Worm (Caenorhabditis elegans) whole organism, L1 larva: Measurements from ENCODE around the gene C01G12.5.

Experiments
- aha-1 ChIP-seq: fragments of 150-350 bp; optimal IDR thresholded peaks from 2 replicates; lab custom pipeline; 2014; ENCODE audit warnings: missing biosample characterization, missing genetic modification characterization
- dpl-1 ChIP-seq, 3 experiments: fragments of 150-350 bp in 2 of 3; sonication (generic microtip) in 1 of 3; optimal IDR thresholded peaks; 2 replicates each; lab custom pipeline; 2014 to 2017; ENCODE audit warnings: missing biosample characterization in 3 of 3, missing genetic modification characterization in 3 of 3, missing genetic modification reagents in 3 of 3
- elt-2 ChIP-seq: sonication (generic microtip); optimal IDR thresholded peaks from 2 replicates; lab custom pipeline; 2016; ENCODE audit warnings: missing genetic modification characterization, mild to moderate bottlenecking, inconsistent platforms, missing compliant biosample characterization, missing genetic modification reagents
- fkh-10 ChIP-seq: sonication (generic microtip); optimal IDR thresholded peaks from 2 replicates; lab custom pipeline; 2017; ENCODE audit warnings: missing biosample characterization, missing genetic modification reagents, missing genetic modification characterization
- mdl-1 ChIP-seq, 2 experiments: fragments of 150-350 bp; optimal IDR thresholded peaks; 2 replicates each; lab custom pipeline; 2014 to 2017; ENCODE audit warnings: missing biosample characterization in 2 of 2, missing genetic modification characterization in 2 of 2, inconsistent platforms in 1 of 2
- nhr-12 ChIP-seq: sonication (generic microtip); optimal IDR thresholded peaks from 2 replicates; lab custom pipeline; 2017; ENCODE audit warnings: missing biosample characterization, missing genetic modification characterization

DNA sequence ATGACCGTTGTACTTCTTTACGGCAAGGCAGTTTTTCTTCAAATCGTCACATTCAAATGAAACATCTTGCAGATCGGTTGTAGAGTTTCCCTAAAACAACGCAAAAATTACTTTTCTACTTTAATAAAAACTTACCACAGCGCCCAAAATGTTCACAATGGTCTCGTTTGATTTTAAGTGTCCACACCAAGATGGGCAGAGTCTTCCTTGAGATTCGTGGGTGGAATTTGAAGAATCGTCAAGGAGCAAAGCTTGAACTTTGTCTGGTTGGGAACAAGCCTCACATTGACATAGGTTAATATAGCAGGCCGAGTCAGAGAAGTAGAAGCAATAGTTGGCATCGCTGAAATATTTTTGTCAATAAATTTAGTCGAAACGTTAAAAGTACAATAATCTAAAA lies 17.7 kb upstream of the C01G12.5 start:
- TF ChIP-seq mdl-1 (tag; optimal IDR thresholded peaks at IDR 0.05; lab: Kevin White, UChicago) (no peak), dpl-1 (GFP tag; optimal IDR thresholded peaks at IDR 0.05; lab: Kevin White, UChicago) (no peak), elt-2 (tag; lab: Kevin White, UChicago) (no peak), aha-1 (tag; lab: Kevin White, UChicago) (no peak), nhr-12 (no peak), fkh-10 (GFP tag; lab: Kevin White, UChicago) (no peak)
